Worm (Caenorhabditis elegans): Measurements from ENCODE around the gene Y75D11A.6.

DNA sequence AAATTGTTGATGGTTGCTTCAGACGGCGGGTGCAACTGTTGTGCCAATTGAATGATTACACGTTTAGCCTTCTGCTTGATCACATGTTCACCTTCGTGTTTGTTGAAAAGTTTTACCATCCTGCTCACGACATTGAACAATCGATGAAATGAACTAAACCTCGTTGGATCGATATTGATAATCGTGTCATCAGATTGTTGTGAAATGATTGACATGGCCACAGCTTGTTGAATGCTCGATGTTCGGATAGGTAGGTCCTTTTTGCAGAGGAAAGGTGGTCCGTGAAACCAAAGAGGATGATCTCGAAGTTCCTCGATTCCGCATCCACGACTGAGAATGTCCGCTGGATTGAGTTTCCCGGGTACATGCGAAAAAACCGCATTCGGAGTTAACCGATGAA lies 21.3 kb upstream of the Y75D11A.6 start:
- TF ChIP-seq flt-1 (GFP tag; IDR thresholded peaks at IDR 0.05), result no peak
- no peak for TF ChIP-seq T22C8.4 (GFP tag; IDR thresholded peaks at IDR 0.05)
- no peak for TF ChIP-seq klf-2 (GFP tag; conservative IDR thresholded peaks at IDR 0.05)
- TF ChIP-seq med-1 (GFP tag; optimal IDR thresholded peaks at IDR 0.05; ENCODE audit: insufficient read depth), result no peak
- TF ChIP-seq tab-1 (GFP tag; IDR thresholded peaks at IDR 0.05), result no peak
- TF ChIP-seq ztf-23 (GFP tag; IDR thresholded peaks at IDR 0.05), result no peak
- TF ChIP-seq cog-1 (tag; optimal IDR thresholded peaks at IDR 0.05), result no peak
- TF ChIP-seq ztf-29 (GFP tag; IDR thresholded peaks at IDR 0.05), result no peak
- no peak for TF ChIP-seq ref-1 (GFP tag; conservative IDR thresholded peaks at IDR 0.05)
